Fruit fly (Drosophila melanogaster): ENCODE measurements around the gene CG15047.

DNA sequence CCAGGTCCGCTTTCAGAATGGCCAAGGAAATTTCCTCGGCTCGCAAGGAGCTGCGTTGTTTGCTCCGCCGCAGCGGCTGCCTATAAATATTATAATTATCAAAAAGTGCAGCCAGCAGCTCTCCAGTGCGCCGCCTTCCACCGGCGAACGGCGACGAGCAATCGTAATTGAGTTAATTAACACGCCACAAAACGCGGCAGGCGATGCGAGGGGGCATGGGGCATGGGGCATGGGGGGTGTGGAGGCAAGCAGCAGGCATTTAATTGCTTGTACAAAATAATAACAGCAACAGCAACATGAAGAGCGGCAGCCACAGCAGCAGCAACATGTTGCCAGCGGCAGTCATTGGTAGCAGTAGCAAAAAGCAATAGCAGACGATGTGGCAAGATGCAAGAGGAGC lies 22.2 kb downstream of the CG15047 start:
- no peak for TF ChIP-seq h (GFP tag; optimal IDR thresholded peaks at IDR 0.05)
- TF ChIP-seq tai (GFP tag; optimal IDR thresholded peaks at IDR 0.05) = no peak
- no peak for TF ChIP-seq CG9705 (GFP tag; optimal IDR thresholded peaks at IDR 0.05)
- TF ChIP-seq rgr (GFP tag; optimal IDR thresholded peaks at IDR 0.05) = no peak
- TF ChIP-seq lola (GFP tag; optimal IDR thresholded peaks at IDR 0.05) = no peak
- no peak for TF ChIP-seq Sp1 (GFP tag; optimal IDR thresholded peaks at IDR 0.05)
- TF ChIP-seq pan (optimal IDR thresholded peaks at IDR 0.05) = no peak
- TF ChIP-seq psq (GFP tag; optimal IDR thresholded peaks at IDR 0.05) = no peak
- no peak for TF ChIP-seq Abd-B (GFP tag; optimal IDR thresholded peaks at IDR 0.05)
- TF ChIP-seq Rel (GFP tag; optimal IDR thresholded peaks at IDR 0.05) = no peak
- no peak for TF ChIP-seq Rel (tag; optimal IDR thresholded peaks at IDR 0.05)
- no peak for TF ChIP-seq br (GFP tag; optimal IDR thresholded peaks at IDR 0.05)
- TF ChIP-seq sage (GFP tag; optimal IDR thresholded peaks at IDR 0.05) = no peak

Measured in whole organism, wandering third instar larva.